Fruit fly (Drosophila melanogaster) whole organism, embryonic: ENCODE measurements around the gene CG13896.

ENCODE experiments used
- Atf6 ChIP-seq: fragments of 200-800 bp; sonication (Bioruptor generic); IDR thresholded peaks from 2 replicates; pipeline ENCODE4 v1.3.6; 2022; ENCODE audit warnings: missing biosample characterization, missing genetic modification characterization
- B-H1 ChIP-seq: fragments of 200-800 bp; sonication (Bioruptor generic); IDR thresholded peaks from 3 replicates; pipeline ENCODE4 v1.3.6; 2022; ENCODE audit warnings: missing biosample characterization, missing genetic modification characterization
- CG11247 ChIP-seq: fragments of 200-800 bp; sonication (Bioruptor generic); IDR thresholded peaks from 2 replicates; pipeline ENCODE4 v1.3.6; 2022; ENCODE audit warnings: missing biosample characterization, missing genetic modification characterization
- CG11456 ChIP-seq: fragments of 200-800 bp; sonication (Bioruptor generic); IDR thresholded peaks from 3 replicates; pipeline ENCODE4 v1.3.6; 2022; ENCODE audit warnings: missing biosample characterization, missing genetic modification characterization
- CG11560 ChIP-seq: fragments of 200-800 bp; sonication (Bioruptor generic); IDR thresholded peaks from 3 replicates; pipeline ENCODE4 v1.3.6; 2022; ENCODE audit warnings: missing biosample characterization, missing genetic modification characterization
- CG1233 ChIP-seq: fragments of 200-800 bp; sonication (Bioruptor generic); optimal IDR thresholded peaks from 4 replicates; lab custom pipeline; 2018; ENCODE audit warnings: missing biosample characterization, mild to moderate bottlenecking, missing genetic modification characterization
- CG12391 ChIP-seq: fragments of 200-800 bp; sonication (Bioruptor generic); optimal IDR thresholded peaks from 3 replicates; lab custom pipeline; 2018; ENCODE audit warnings: missing biosample characterization, mild to moderate bottlenecking, missing genetic modification characterization, moderate library complexity
- CG17359 ChIP-seq: fragments of 200-800 bp; sonication (Bioruptor generic); optimal IDR thresholded peaks from 3 replicates; lab custom pipeline; 2018; ENCODE audit warnings: missing biosample characterization, mild to moderate bottlenecking, missing genetic modification characterization, moderate library complexity
- CG18011 ChIP-seq: fragments of 200-800 bp; sonication (Bioruptor generic); optimal IDR thresholded peaks from 2 replicates; lab custom pipeline; 2017; ENCODE audit warnings: missing biosample characterization, missing genetic modification characterization, mild to moderate bottlenecking, moderate library complexity, missing genotype
- CG2120 ChIP-seq: fragments of 200-800 bp; sonication (Bioruptor generic); optimal IDR thresholded peaks from 3 replicates; lab custom pipeline; 2016; ENCODE audit warnings: missing biosample characterization, missing genetic modification characterization
- CG2889 ChIP-seq: fragments of 200-800 bp; sonication (Bioruptor generic); IDR thresholded peaks from 3 replicates; pipeline ENCODE4 v1.3.6; 2022; ENCODE audit warnings: missing biosample characterization, missing genetic modification characterization
- CG31441 ChIP-seq: fragments of 200-800 bp; sonication (Bioruptor generic); IDR thresholded peaks from 2 replicates; pipeline ENCODE4 v1.3.6; 2022; ENCODE audit warnings: missing biosample characterization, missing genetic modification characterization
- CG32532 ChIP-seq: fragments of 200-800 bp; sonication (Bioruptor generic); IDR thresholded peaks from 2 replicates; pipeline ENCODE4 v1.3.6; 2022; ENCODE audit warnings: missing biosample characterization, missing genetic modification characterization
- CG3407 ChIP-seq: fragments of 200-800 bp; sonication (Bioruptor generic); optimal IDR thresholded peaks from 2 replicates; lab custom pipeline; 2018; ENCODE audit warnings: missing biosample characterization, mild to moderate bottlenecking, missing genetic modification characterization
- CG34376 ChIP-seq: fragments of 200-800 bp; sonication (Bioruptor generic); optimal IDR thresholded peaks from 2 replicates; lab custom pipeline; 2018; ENCODE audit warnings: missing biosample characterization, mild to moderate bottlenecking, missing genetic modification characterization
- CG34422 ChIP-seq: fragments of 200-800 bp; sonication (Bioruptor generic); IDR thresholded peaks from 3 replicates; pipeline ENCODE4 v1.3.6; 2022; ENCODE audit warnings: missing biosample characterization, missing genetic modification characterization
- CG3838 ChIP-seq: fragments of 200-800 bp; sonication (Bioruptor generic); optimal IDR thresholded peaks from 3 replicates; lab custom pipeline; 2016; ENCODE audit warnings: missing biosample characterization, missing genetic modification characterization
- CG6683 ChIP-seq: fragments of 200-800 bp; sonication (Bioruptor generic); optimal IDR thresholded peaks from 2 replicates; lab custom pipeline; 2017; ENCODE audit warnings: missing biosample characterization, mild to moderate bottlenecking, missing genetic modification characterization, missing genetic modification reagents
- CG6689 ChIP-seq: fragments of 200-800 bp; sonication (Bioruptor generic); IDR thresholded peaks from 2 replicates; pipeline ENCODE4 v1.3.6; 2022; ENCODE audit warnings: missing biosample characterization, missing genetic modification characterization
- D ChIP-seq, 2 experiments: fragments of 200-800 bp in 1 of 2; fragments of >200 bp in 1 of 2; sonication (Bioruptor generic) in 1 of 2; optimal IDR thresholded peaks; 2 replicates in 1 of 2; 3 replicates in 1 of 2; lab custom pipeline; 2017; ENCODE audit warnings: mild to moderate bottlenecking in 1 of 2, missing biosample characterization in 1 of 2, missing genetic modification characterization in 1 of 2, missing genetic modification reagents in 1 of 2
- Drgx ChIP-seq: fragments of 200-800 bp; sonication (Bioruptor generic); IDR thresholded peaks from 2 replicates; pipeline ENCODE4 v1.3.6; 2022; ENCODE audit warnings: missing biosample characterization, missing genetic modification characterization
- E2f1 ChIP-seq: fragments of 200-800 bp; sonication (Bioruptor generic); IDR thresholded peaks from 2 replicates; pipeline ENCODE4 v1.3.6; 2022; ENCODE audit warnings: missing biosample characterization, missing genetic modification characterization
- H15 ChIP-seq: fragments of 200-800 bp; sonication (Bioruptor generic); IDR thresholded peaks from 3 replicates; pipeline ENCODE4 v1.3.6; 2022; ENCODE audit warnings: missing biosample characterization, missing genetic modification characterization
- HLH54F ChIP-seq: fragments of 200-800 bp; sonication (Bioruptor generic); optimal IDR thresholded peaks from 3 replicates; lab custom pipeline; 2016; ENCODE audit warnings: missing biosample characterization, missing genetic modification characterization
- HLHmδ ChIP-seq: fragments of 200-800 bp; sonication (Bioruptor generic); optimal IDR thresholded peaks from 2 replicates; lab custom pipeline; 2018; ENCODE audit warnings: missing biosample characterization, mild to moderate bottlenecking, missing genetic modification characterization, moderate library complexity
- Hr39 ChIP-seq: fragments of >200 bp; optimal IDR thresholded peaks from 2 replicates; lab custom pipeline; 2017
- Hr51 ChIP-seq, 2 experiments: fragments of 200-800 bp; sonication (Bioruptor generic); optimal IDR thresholded peaks; 2 replicates in 1 of 2; 3 replicates in 1 of 2; lab custom pipeline; 2016 to 2018; ENCODE audit warnings: missing biosample characterization in 2 of 2, missing genetic modification characterization in 2 of 2, mild to moderate bottlenecking in 1 of 2, moderate library complexity in 1 of 2
- MTF-1 ChIP-seq: fragments of 200-800 bp; sonication (Bioruptor generic); optimal IDR thresholded peaks from 2 replicates; lab custom pipeline; 2018; ENCODE audit warnings: missing biosample characterization, mild to moderate bottlenecking, missing genetic modification characterization, borderline replicate concordance
- Max ChIP-seq: fragments of 200-800 bp; sonication (Bioruptor generic); optimal IDR thresholded peaks from 2 replicates; lab custom pipeline; 2016; ENCODE audit warnings: missing biosample characterization, mild to moderate bottlenecking, missing genetic modification characterization
- PHDP ChIP-seq: fragments of 200-800 bp; sonication (Bioruptor generic); optimal IDR thresholded peaks from 3 replicates; lab custom pipeline; 2018; ENCODE audit warnings: missing biosample characterization, mild to moderate bottlenecking, missing genetic modification characterization, moderate library complexity
- Pdp1 ChIP-seq, 2 experiments: fragments of 200-800 bp; sonication (Bioruptor generic); optimal IDR thresholded peaks; 3 replicates each; lab custom pipeline; 2016; ENCODE audit warnings: missing biosample characterization in 2 of 2, missing genetic modification characterization in 2 of 2, mild to moderate bottlenecking in 1 of 2, moderate library complexity in 1 of 2
- ara ChIP-seq: fragments of 200-800 bp; sonication (Bioruptor generic); IDR thresholded peaks from 2 replicates; pipeline ENCODE4 v1.3.6; 2022; ENCODE audit warnings: missing biosample characterization, missing genetic modification characterization
- ase ChIP-seq: fragments of 200-800 bp; sonication (Bioruptor generic); IDR thresholded peaks from 3 replicates; pipeline ENCODE4 v1.3.6; 2022; ENCODE audit warnings: missing biosample characterization, missing genetic modification characterization
- az2 ChIP-seq: fragments of 200-800 bp; sonication (Bioruptor generic); optimal IDR thresholded peaks from 3 replicates; lab custom pipeline; 2016; ENCODE audit warnings: missing biosample characterization, missing genetic modification characterization
- bsh ChIP-seq, 2 experiments: fragments of 200-800 bp; sonication (Bioruptor generic); optimal IDR thresholded peaks; 2 replicates each; lab custom pipeline; 2017 to 2018; ENCODE audit warnings: mild to moderate bottlenecking in 2 of 2, missing biosample characterization in 2 of 2, missing genetic modification characterization in 2 of 2, moderate library complexity in 1 of 2
- ci ChIP-seq: fragments of 200-800 bp; sonication (Bioruptor generic); IDR thresholded peaks from 3 replicates; pipeline ENCODE4 v1.3.6; 2022; ENCODE audit warnings: missing biosample characterization, missing genetic modification characterization
- cwo ChIP-seq: fragments of 200-800 bp; sonication (Bioruptor generic); optimal IDR thresholded peaks from 3 replicates; lab custom pipeline; 2017; ENCODE audit warnings: missing biosample characterization, missing genetic modification characterization, mild to moderate bottlenecking, moderate library complexity, missing genetic modification reagents
- gfzf ChIP-seq: fragments of 200-800 bp; sonication (Bioruptor generic); optimal IDR thresholded peaks from 2 replicates; lab custom pipeline; 2016; ENCODE audit warnings: missing biosample characterization, mild to moderate bottlenecking, missing genetic modification characterization, moderate library complexity
- lab ChIP-seq: fragments of 200-800 bp; sonication (Bioruptor generic); optimal IDR thresholded peaks from 3 replicates; lab custom pipeline; 2017; ENCODE audit warnings: missing biosample characterization, missing genetic modification characterization, mild to moderate bottlenecking, moderate library complexity, missing genetic modification reagents
- lmd ChIP-seq: fragments of 200-800 bp; sonication (Bioruptor generic); IDR thresholded peaks from 2 replicates; pipeline ENCODE4 v1.3.6; 2022; ENCODE audit warnings: missing biosample characterization, missing genetic modification characterization
- phol ChIP-seq: fragments of 200-800 bp; sonication (Bioruptor generic); optimal IDR thresholded peaks from 3 replicates; lab custom pipeline; 2018; ENCODE audit warnings: missing biosample characterization, mild to moderate bottlenecking, missing genetic modification characterization, moderate library complexity
- prd ChIP-seq, 3 experiments: fragments of >200 bp in 2 of 3; fragments of 200-800 bp in 1 of 3; sonication (Bioruptor generic) in 1 of 3; optimal IDR thresholded peaks in 2 of 3; IDR thresholded peaks in 1 of 3; 2 replicates in 2 of 3; 3 replicates in 1 of 3; pipeline versions ENCODE4 v1.3.6 to Lab custom; 2017 to 2022; ENCODE audit warnings: missing biosample characterization in 1 of 3, missing genetic modification characterization in 1 of 3
- psq ChIP-seq: fragments of 200-800 bp; sonication (Bioruptor generic); optimal IDR thresholded peaks from 2 replicates; lab custom pipeline; 2017; ENCODE audit warnings: missing biosample characterization, missing genetic modification characterization
- sr ChIP-seq: fragments of 200-800 bp; sonication (Bioruptor generic); IDR thresholded peaks from 3 replicates; pipeline ENCODE4 v1.3.6; 2022; ENCODE audit warnings: missing biosample characterization, missing genetic modification characterization
- tgo ChIP-seq: fragments of 200-800 bp; sonication (Bioruptor generic); IDR thresholded peaks from 3 replicates; pipeline ENCODE4 v1.3.6; 2022; ENCODE audit warnings: missing biosample characterization, missing genetic modification characterization
- zfh1 ChIP-seq: fragments of 200-800 bp; sonication (Bioruptor generic); IDR thresholded peaks from 3 replicates; pipeline ENCODE4 v1.3.6; 2022; ENCODE audit warnings: missing biosample characterization, missing genetic modification characterization

The CG13896 gene

DNA sequence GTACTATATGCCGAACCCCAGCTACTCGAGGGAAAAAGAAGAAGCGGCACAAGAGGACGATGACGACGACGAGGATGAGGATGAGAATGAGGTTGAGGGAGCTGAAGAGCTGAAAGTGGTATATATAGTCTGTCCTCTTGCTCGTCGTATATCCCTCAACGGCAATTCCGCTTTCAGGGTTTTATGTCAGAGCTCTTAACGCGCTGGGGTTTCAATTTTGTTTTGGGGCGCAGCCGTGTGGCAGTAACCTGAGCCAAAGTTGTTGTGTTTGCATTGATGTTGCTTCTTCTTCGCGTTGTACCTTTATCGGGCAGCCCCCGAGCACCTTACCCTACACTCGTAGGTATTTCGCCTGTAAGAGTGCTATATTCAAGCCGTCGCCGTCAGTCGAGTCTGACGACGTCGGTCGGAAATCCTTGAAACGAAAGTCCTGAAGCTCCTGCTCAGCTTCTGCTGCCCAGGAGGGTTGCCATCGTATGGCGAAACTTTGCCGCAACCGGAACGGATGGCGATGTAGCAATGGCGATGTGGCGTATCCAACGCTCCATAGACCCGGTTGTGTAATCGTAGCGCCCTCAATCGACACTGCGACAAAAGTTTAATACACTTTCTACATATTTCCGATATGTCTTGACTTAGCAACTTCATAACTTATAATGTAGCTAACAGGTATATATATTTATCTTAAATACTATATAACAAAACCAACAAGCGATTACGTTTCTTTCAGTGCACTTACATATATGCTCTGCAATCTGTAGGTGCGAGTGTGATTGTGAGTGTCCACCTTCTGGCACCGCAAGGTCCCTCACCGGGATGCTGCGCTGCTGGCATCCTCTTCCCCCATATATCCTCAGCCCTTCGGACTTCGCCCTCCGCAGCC is 6.7 kb downstream of the CG13896 start (continued):
- TF ChIP-seq CG2120 (GFP tag; lab: Kevin White, UChicago) = peak; percentile 28
- no peak for TF ChIP-seq sr (GFP tag; lab: Robert Waterston, UW)
- peak; percentile 59; the same call in 2 of the 3 replicates for TF ChIP-seq ci (GFP tag; lab: Robert Waterston, UW)
- peak; percentile 46; the same call in 2 of the 3 replicates for TF ChIP-seq zfh1 (GFP tag; lab: Robert Waterston, UW)
- 0 out of 2 replicates have a peak, but pooled peaks have one; percentile 31 for TF ChIP-seq E2f1 (GFP tag; lab: Robert Waterston, UW)
- no peak for TF ChIP-seq prd (optimal IDR thresholded peaks at IDR 0.05; lab: Kevin White, UChicago)
- TF ChIP-seq prd (GFP tag; IDR thresholded peaks at IDR 0.05; lab: Robert Waterston, UW) = peak; percentile 57; the same call in 1 of the 3 replicates
- no peak for TF ChIP-seq PHDP (tag; lab: Kevin White, UChicago)
- TF ChIP-seq CG11560 = 0 out of 3 replicates have a peak, but pooled peaks have one; percentile 43
- peak; percentile 37 for TF ChIP-seq CG12391 (tag; lab: Kevin White, UChicago)
- no peak for TF ChIP-seq D (optimal IDR thresholded peaks at IDR 0.05; lab: Kevin White, UChicago)
- TF ChIP-seq D (GFP tag; optimal IDR thresholded peaks at IDR 0.05; lab: Kevin White, UChicago) = no peak
- peak; percentile 25; the same call in 1 of the 2 replicates for TF ChIP-seq CG11247 (GFP tag; lab: Robert Waterston, UW)
- TF ChIP-seq Atf6 (GFP tag; lab: Robert Waterston, UW) = peak; percentile 32; the same call in 1 of the 2 replicates
- TF ChIP-seq gfzf = no peak
- TF ChIP-seq HLH54F (GFP tag; lab: Kevin White, UChicago) = no peak
- TF ChIP-seq CG11456 (GFP tag; lab: Robert Waterston, UW) = no peak
- TF ChIP-seq Drgx (GFP tag; lab: Robert Waterston, UW) = peak; percentile 48
- peak; percentile 30 for TF ChIP-seq CG3407 (GFP tag; lab: Kevin White, UChicago)
- TF ChIP-seq CG6689 (GFP tag; lab: Robert Waterston, UW) = peak; percentile 60
- 0 out of 2 replicates have a peak, but pooled peaks have one; percentile 35 for TF ChIP-seq lmd (GFP tag; lab: Robert Waterston, UW)
- peak; percentile 57; the same call in 1 of the 2 replicates for TF ChIP-seq CG32532
- TF ChIP-seq phol (tag; lab: Kevin White, UChicago) = peak; percentile 37
- peak; percentile 38; the same call in 1 of the 3 replicates for TF ChIP-seq B-H1
- TF ChIP-seq CG18011 (GFP tag; lab: Kevin White, UChicago) = no peak
- peak in 1 of 2 experiments; percentile 49 for TF ChIP-seq bsh (GFP tag; optimal IDR thresholded peaks at IDR 0.05; lab: Kevin White, UChicago)
- TF ChIP-seq CG3838 (GFP tag; lab: Kevin White, UChicago) = no peak
- TF ChIP-seq H15 (GFP tag; lab: Robert Waterston, UW) = 0 out of 3 replicates have a peak, but pooled peaks have one; percentile 34
- TF ChIP-seq CG17359 (tag; lab: Kevin White, UChicago) = peak; percentile 68
- TF ChIP-seq CG6683 (GFP tag; lab: Kevin White, UChicago) = no peak
- no peak for TF ChIP-seq CG1233 (GFP tag; lab: Kevin White, UChicago)
- no peak for TF ChIP-seq CG34376 (GFP tag; lab: Kevin White, UChicago)
- 0 out of 3 replicates have a peak, but pooled peaks have one; percentile 26 for TF ChIP-seq CG2889 (GFP tag; lab: Robert Waterston, UW)
- TF ChIP-seq CG31441 (GFP tag; lab: Robert Waterston, UW) = peak; percentile 45; the same call in 1 of the 2 replicates
- 0 out of 3 replicates have a peak, but pooled peaks have one; percentile 33 for TF ChIP-seq CG34422 (GFP tag; lab: Robert Waterston, UW)
- peak; percentile 34 for TF ChIP-seq cwo (GFP tag; lab: Kevin White, UChicago)
- TF ChIP-seq lab = peak; percentile 28
- peak in 1 of 2 experiments; percentile 46 for TF ChIP-seq Pdp1 (GFP tag; optimal IDR thresholded peaks at IDR 0.05; lab: Kevin White, UChicago)
- TF ChIP-seq HLHmδ (GFP tag; lab: Kevin White, UChicago) = no peak
- peak in 1 of 2 experiments; percentile 54 for TF ChIP-seq Hr51 (GFP tag; optimal IDR thresholded peaks at IDR 0.05; lab: Kevin White, UChicago)
- peak; percentile 56; the same call in 1 of the 2 replicates for TF ChIP-seq ara (GFP tag; lab: Robert Waterston, UW)
- TF ChIP-seq MTF-1 (GFP tag; lab: Kevin White, UChicago) = no peak
- no peak for TF ChIP-seq psq (GFP tag; lab: Kevin White, UChicago)
- TF ChIP-seq ase (GFP tag; lab: Robert Waterston, UW) = peak; percentile 61; the same call in 1 of the 3 replicates
- TF ChIP-seq Hr39 (lab: Kevin White, UChicago) = no peak
- peak; percentile 50; the same call in 2 of the 3 replicates for TF ChIP-seq tgo (GFP tag; lab: Robert Waterston, UW)
- TF ChIP-seq Max (GFP tag; lab: Kevin White, UChicago) = peak; percentile 14
- TF ChIP-seq az2 (GFP tag; lab: Kevin White, UChicago) = peak; percentile 31
